Worm (Caenorhabditis elegans): ENCODE results near the gene ZC373.2.

DNA sequence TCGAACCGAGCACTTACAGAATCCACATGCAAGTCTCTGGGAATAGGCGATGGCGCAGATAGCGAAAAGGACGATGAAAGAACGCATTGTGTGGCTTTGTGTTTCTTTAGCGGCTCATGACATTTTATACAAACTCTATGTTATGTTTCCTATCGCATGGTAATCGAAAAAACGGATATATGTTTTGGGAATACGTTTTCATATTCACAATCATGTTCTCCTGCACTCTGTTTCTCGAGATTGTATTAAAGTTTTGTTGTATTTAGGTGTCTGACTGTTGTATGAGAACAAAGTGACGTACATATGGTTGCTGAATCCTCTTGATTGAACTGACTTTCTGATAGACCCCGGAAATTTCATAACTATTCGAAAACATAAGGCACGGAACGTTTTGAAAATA is at the start of gene ZC373.2:
- TF ChIP-seq pha-4 (tag; optimal IDR thresholded peaks at IDR 0.05), result no peak
- TF ChIP-seq elt-3 (tag; optimal IDR thresholded peaks at IDR 0.05), result no peak
- TF ChIP-seq nhr-12 (tag; optimal IDR thresholded peaks at IDR 0.05), result no peak
- no peak for TF ChIP-seq ham-2 (GFP tag; optimal IDR thresholded peaks at IDR 0.05)
- no peak for TF ChIP-seq bed-3 (GFP tag; optimal IDR thresholded peaks at IDR 0.05)
- no peak for TF ChIP-seq snpc-4 (tag; optimal IDR thresholded peaks at IDR 0.05)
- TF ChIP-seq zip-8 (tag; optimal IDR thresholded peaks at IDR 0.05), result no peak
- TF ChIP-seq lin-13 (tag; optimal IDR thresholded peaks at IDR 0.05), result no peak

Measured in whole organism, mixed stage, embryonic.